Fruit fly (Drosophila melanogaster) S2 (cell line): Measurements from ENCODE around the gene EMC2B.
"Not testable (repeated sequence)": the region's sequence is repeated elsewhere in the genome, so short reads cannot be mapped to it uniquely, and the experiment has no call there.

Experiments used
- CG8478 ChIP-seq: fragments of >200 bp; optimal IDR thresholded peaks from 2 replicates; lab custom pipeline; 2018
- CTCF ChIP-seq, 2 experiments: fragments of >200 bp; optimal IDR thresholded peaks; 2 replicates each; lab custom pipeline; 2018

- TF ChIP-seq CG8478 (lab: Kevin White, UChicago); CTCF (optimal IDR thresholded peaks at IDR 0.05; lab: Kevin White, UChicago): not testable (repeated sequence)
Measured at dm6 chr3R:16992716-16993115, 1.0 kb upstream of the EMC2B start, which contains the start of gene CG31274.
